Fruit fly (Drosophila melanogaster): Measurements from ENCODE around the gene Pglym87.
A peak's percentile ranks its signal among the peaks of the same experiment; 100 is the strongest.

Pglym87 gene

dm6 chr3R:12279019-12279418 lies 46.5 kb upstream of the Pglym87 start (continued):
- no peak for TF ChIP-seq Dref (GFP tag; IDR thresholded peaks at IDR 0.05)
- TF ChIP-seq chinmo (GFP tag; IDR thresholded peaks at IDR 0.05; ENCODE audit: partially characterized antibody), result peak; percentile 48; the same call in 1 of the 4 replicates
- peak; percentile 65; the same call in 1 of the 2 replicates for TF ChIP-seq Bgb (GFP tag; IDR thresholded peaks at IDR 0.05; ENCODE audit: partially characterized antibody)
- no peak for TF ChIP-seq vnd (GFP tag; IDR thresholded peaks at IDR 0.05; ENCODE audit: partially characterized antibody)
- TF ChIP-seq CG11504 (tag; optimal IDR thresholded peaks at IDR 0.05), result no peak
- peak; percentile 83 for TF ChIP-seq crol (GFP tag; IDR thresholded peaks at IDR 0.05)
- TF ChIP-seq bbx (GFP tag; IDR thresholded peaks at IDR 0.05; ENCODE audit: partially characterized antibody), result peak; percentile 30; the same call in 1 of the 2 replicates
- no peak for TF ChIP-seq CG4424 (GFP tag; optimal IDR thresholded peaks at IDR 0.05)
- TF ChIP-seq CG2889 (GFP tag; IDR thresholded peaks at IDR 0.05), result no peak
- TF ChIP-seq ab (GFP tag; optimal IDR thresholded peaks at IDR 0.05), result no peak
- no peak for TF ChIP-seq Dll (GFP tag; IDR thresholded peaks at IDR 0.05; ENCODE audit: partially characterized antibody)
- TF ChIP-seq Opbp (GFP tag; IDR thresholded peaks at IDR 0.05; ENCODE audit: partially characterized antibody), result 0 out of 3 replicates have a peak, but pooled peaks have one; percentile 22
- TF ChIP-seq zen2 (GFP tag; IDR thresholded peaks at IDR 0.05; ENCODE audit: partially characterized antibody), result 0 out of 3 replicates have a peak, but pooled peaks have one; percentile 34
- TF ChIP-seq abd-A (tag; optimal IDR thresholded peaks at IDR 0.05), result peak; percentile 24
- TF ChIP-seq CG3065 (GFP tag; optimal IDR thresholded peaks at IDR 0.05), result no peak
- no peak for TF ChIP-seq kay (GFP tag; optimal IDR thresholded peaks at IDR 0.05)
- TF ChIP-seq seq (GFP tag; IDR thresholded peaks at IDR 0.05), result peak; percentile 65; the same call in 1 of the 2 replicates

dm6 chr3R:12272826-12273225 lies 40.3 kb upstream of the Pglym87 start, which contains the start of gene Sfp87B:
Gene Sfp87B, plus strand, starts transcription at chr3R:12273126.
- no peak for TF ChIP-seq ssp (GFP tag; IDR thresholded peaks at IDR 0.05)
- no peak for TF ChIP-seq CG1647 (GFP tag; optimal IDR thresholded peaks at IDR 0.05)
- no peak for TF ChIP-seq CkIIα-i1 (GFP tag; IDR thresholded peaks at IDR 0.05)
- no peak for TF ChIP-seq ash1 (GFP tag; optimal IDR thresholded peaks at IDR 0.05)
- TF ChIP-seq tna (GFP tag; IDR thresholded peaks at IDR 0.05; ENCODE audit: partially characterized antibody), result no peak
- no peak for TF ChIP-seq CG14860 (GFP tag; IDR thresholded peaks at IDR 0.05; ENCODE audit: partially characterized antibody)
- TF ChIP-seq Side (GFP tag; optimal IDR thresholded peaks at IDR 0.05), result no peak
- TF ChIP-seq CG43689 (GFP tag; IDR thresholded peaks at IDR 0.05), result no peak
- no peak for TF ChIP-seq CG14050 (GFP tag; IDR thresholded peaks at IDR 0.05)
- TF ChIP-seq br (optimal IDR thresholded peaks at IDR 0.05), result no peak

dm6 chr3R:12270590-12270989 lies 38.1 kb upstream of the Pglym87 start, which contains the start of gene CG17738:
Gene CG17738, plus strand, starts transcription at chr3R:12270890.
- TF ChIP-seq eve (GFP tag; optimal IDR thresholded peaks at IDR 0.05) (peak in 1 of 2 experiments; percentile 3), CG4424 (GFP tag; optimal IDR thresholded peaks at IDR 0.05) (no peak), Scr (GFP tag; IDR thresholded peaks at IDR 0.05; ENCODE audit: partially characterized antibody) (no peak), Hr39 (optimal IDR thresholded peaks at IDR 0.05) (no peak), phol (tag; optimal IDR thresholded peaks at IDR 0.05) (no peak), CG31365 (tag; optimal IDR thresholded peaks at IDR 0.05) (no peak), Ets65A (GFP tag) (no peak), ATbp (GFP tag; optimal IDR thresholded peaks at IDR 0.05) (no peak), ems (GFP tag; optimal IDR thresholded peaks at IDR 0.05) (no peak), CG10654 (GFP tag; optimal IDR thresholded peaks at IDR 0.05) (no peak), caup (GFP tag; optimal IDR thresholded peaks at IDR 0.05; ENCODE audit: severe bottlenecking) (no peak), jumu (GFP tag; optimal IDR thresholded peaks at IDR 0.05) (no peak), fd3F (GFP tag; optimal IDR thresholded peaks at IDR 0.05) (no peak), CG17802 (tag; optimal IDR thresholded peaks at IDR 0.05) (no peak), CG12769 (tag; optimal IDR thresholded peaks at IDR 0.05) (peak; percentile 13)
